Worm (Caenorhabditis elegans): ENCODE measurements around the gene fbxc-26.

DNA sequence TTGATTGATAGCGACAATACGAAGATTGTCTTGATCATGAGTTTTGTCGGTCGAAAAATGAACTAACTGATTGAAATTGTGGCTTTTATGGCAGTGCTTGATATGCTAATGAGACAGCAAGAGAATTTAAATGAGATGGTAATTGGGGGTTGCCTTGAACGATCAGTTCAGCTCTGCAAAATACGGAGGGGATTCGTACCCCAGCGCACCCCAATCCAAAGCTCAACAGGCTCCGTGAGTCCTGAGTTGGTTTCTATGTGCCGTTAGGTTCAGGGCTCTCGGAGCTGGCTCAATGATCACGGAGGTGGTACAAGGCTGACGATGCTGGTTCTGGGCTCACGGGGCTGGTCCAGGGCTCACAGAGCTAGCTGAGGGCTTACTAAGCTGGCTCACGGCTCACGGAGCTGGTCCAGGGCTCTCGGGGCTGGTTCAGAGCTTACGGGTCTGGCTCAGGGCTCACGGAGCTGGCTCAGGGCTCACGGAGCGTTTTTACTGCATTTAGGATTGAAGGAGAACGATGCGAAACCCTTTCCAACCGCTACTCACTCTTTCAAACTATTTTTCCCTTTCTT, 49.6 kb downstream of the fbxc-26 start, which contains the start of gene ZC204.6:
- TF ChIP-seq ama-1 (optimal IDR thresholded peaks at IDR 0.05), result no peak
- no peak for TF ChIP-seq ceh-13 (GFP tag; optimal IDR thresholded peaks at IDR 0.05)
- no peak for TF ChIP-seq hnd-1 (tag; optimal IDR thresholded peaks at IDR 0.05)
- TF ChIP-seq tra-4 (tag; optimal IDR thresholded peaks at IDR 0.05), result no peak
- TF ChIP-seq aly-1 (tag; optimal IDR thresholded peaks at IDR 0.05), result no peak
- no peak for TF ChIP-seq B0310.2 (tag; optimal IDR thresholded peaks at IDR 0.05)
- TF ChIP-seq pes-1 (GFP tag; IDR thresholded peaks at IDR 0.05), result no peak
